Worm (Caenorhabditis elegans): ENCODE data around the gene srab-16.

The srab-16 gene

DNA sequence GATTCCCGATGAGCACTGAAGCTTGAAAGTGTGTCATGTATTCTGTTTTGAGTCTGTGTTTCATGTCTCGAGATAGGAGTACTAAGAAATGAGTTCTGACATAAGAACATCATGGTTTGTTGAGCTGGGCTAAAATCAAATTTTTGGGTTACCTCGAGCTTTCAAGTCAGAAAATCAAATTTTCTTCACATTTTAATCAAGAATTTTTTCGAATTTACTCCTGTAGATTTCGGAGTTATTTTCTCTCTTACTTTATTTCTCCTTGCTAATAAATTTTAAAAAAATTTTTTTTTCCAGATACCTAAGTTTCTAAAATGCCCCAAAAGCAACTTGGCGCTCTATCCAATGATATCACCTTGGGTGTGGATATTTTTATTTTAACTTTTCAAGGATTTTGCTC, 43.6 kb downstream of the srab-16 start, which contains the start of gene F41H8.2:
F41H8.2 (plus strand) TSS at position 301 of the 400 bp plus-strand sequence.
- TF ChIP-seq ceh-8 (GFP tag; optimal IDR thresholded peaks at IDR 0.05) (no peak), ceh-82 (tag; optimal IDR thresholded peaks at IDR 0.05) (no peak), sup-37 (GFP tag; optimal IDR thresholded peaks at IDR 0.05) (no peak)

DNA sequence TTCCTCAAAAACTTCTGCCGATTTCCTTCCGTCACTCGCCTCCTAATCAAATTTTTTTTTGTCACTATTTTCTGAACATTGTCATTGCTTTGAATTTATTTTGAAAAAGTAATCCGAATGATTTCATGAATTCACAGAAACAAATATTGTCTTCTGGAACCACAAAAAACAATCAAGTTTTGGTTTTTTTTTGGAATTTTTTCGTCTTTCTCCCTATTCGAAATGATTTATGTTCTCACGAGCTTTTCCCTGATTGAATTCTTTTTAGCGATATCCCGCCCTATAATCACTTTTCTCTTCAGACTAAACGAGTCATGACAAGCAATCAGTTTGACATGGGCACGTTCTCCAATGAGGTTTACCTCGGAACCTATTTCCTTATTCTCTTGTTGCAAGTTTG, 50.8 kb downstream of the srab-16 start, which contains the start of gene F41H8.1:
F41H8.1 (plus strand) TSS at position 301 of the 400 bp plus-strand sequence.
- no peak for TF ChIP-seq elt-2 (tag; optimal IDR thresholded peaks at IDR 0.05)
- no peak for TF ChIP-seq nhr-20 (tag; optimal IDR thresholded peaks at IDR 0.05)
- TF ChIP-seq lin-15B (tag; optimal IDR thresholded peaks at IDR 0.05): no peak
- TF ChIP-seq zip-4 (GFP tag; optimal IDR thresholded peaks at IDR 0.05): no peak
- no peak for TF ChIP-seq jun-1 (tag; optimal IDR thresholded peaks at IDR 0.05)
- no peak for TF ChIP-seq sox-4 (tag; optimal IDR thresholded peaks at IDR 0.05)
